Fruit fly (Drosophila melanogaster) whole organism, embryonic: Measurements from ENCODE around the gene Doa.

ENCODE experiments used
- Ada2b ChIP-seq: fragments of 200-800 bp; sonication (Bioruptor generic); IDR thresholded peaks from 2 replicates; pipeline ENCODE4 v1.3.6; 2022; ENCODE audit warnings: missing biosample characterization, missing genetic modification characterization
- Atf6 ChIP-seq: fragments of 200-800 bp; sonication (Bioruptor generic); IDR thresholded peaks from 2 replicates; pipeline ENCODE4 v1.3.6; 2022; ENCODE audit warnings: missing biosample characterization, missing genetic modification characterization
- C15 ChIP-seq: fragments of 200-800 bp; sonication (Bioruptor generic); IDR thresholded peaks from 3 replicates; pipeline ENCODE4 v1.3.6; 2022; ENCODE audit warnings: missing biosample characterization, missing genetic modification characterization
- CG11723 ChIP-seq: fragments of 200-800 bp; sonication (Bioruptor generic); optimal IDR thresholded peaks from 2 replicates; lab custom pipeline; 2017; ENCODE audit warnings: missing biosample characterization, mild to moderate bottlenecking, missing genetic modification characterization
- CG12236 ChIP-seq: fragments of 200-800 bp; sonication (Bioruptor generic); optimal IDR thresholded peaks from 2 replicates; lab custom pipeline; 2016; ENCODE audit warnings: missing biosample characterization, missing genetic modification characterization
- CG12659 ChIP-seq: fragments of 200-800 bp; sonication (Bioruptor generic); optimal IDR thresholded peaks from 3 replicates; lab custom pipeline; 2017; ENCODE audit warnings: mild to moderate bottlenecking, missing biosample characterization, missing genetic modification reagents, missing genetic modification characterization
- CG12942 ChIP-seq: fragments of 200-800 bp; sonication (Bioruptor generic); optimal IDR thresholded peaks from 3 replicates; lab custom pipeline; 2016; ENCODE audit warnings: missing biosample characterization, missing genetic modification characterization
- CG1529 ChIP-seq: fragments of 200-800 bp; sonication (Bioruptor generic); optimal IDR thresholded peaks from 3 replicates; lab custom pipeline; 2018; ENCODE audit warnings: missing biosample characterization, missing genetic modification characterization
- CG1602 ChIP-seq: fragments of 200-800 bp; sonication (Bioruptor generic); optimal IDR thresholded peaks from 3 replicates; lab custom pipeline; 2016; ENCODE audit warnings: missing biosample characterization, missing genetic modification characterization
- CG16779 ChIP-seq: fragments of 200-800 bp; sonication (Bioruptor generic); IDR thresholded peaks from 2 replicates; pipeline ENCODE4 v1.3.6; 2022; ENCODE audit warnings: missing biosample characterization, missing genetic modification characterization
- CG16815 ChIP-seq: fragments of 200-800 bp; sonication (Bioruptor generic); optimal IDR thresholded peaks from 3 replicates; lab custom pipeline; 2017; ENCODE audit warnings: missing biosample characterization, mild to moderate bottlenecking, missing genetic modification characterization
- CG17829 ChIP-seq: fragments of 200-800 bp; optimal IDR thresholded peaks from 2 replicates; lab custom pipeline; 2019; ENCODE audit warnings: missing biosample characterization, mild to moderate bottlenecking, missing genetic modification characterization, moderate library complexity
- CG1792 ChIP-seq: fragments of 200-800 bp; sonication (Bioruptor generic); optimal IDR thresholded peaks from 2 replicates; lab custom pipeline; 2016; ENCODE audit warnings: missing biosample characterization, missing genetic modification characterization
- CG18764 ChIP-seq: fragments of 200-800 bp; sonication (Bioruptor generic); optimal IDR thresholded peaks from 3 replicates; lab custom pipeline; 2016; ENCODE audit warnings: missing biosample characterization, missing genetic modification characterization
- CG2202 ChIP-seq: fragments of 200-800 bp; sonication (Bioruptor generic); optimal IDR thresholded peaks from 2 replicates; lab custom pipeline; 2018; ENCODE audit warnings: missing biosample characterization, mild to moderate bottlenecking, missing genetic modification characterization
- CG2889 ChIP-seq: fragments of 200-800 bp; sonication (Bioruptor generic); IDR thresholded peaks from 3 replicates; pipeline ENCODE4 v1.3.6; 2022; ENCODE audit warnings: missing biosample characterization, missing genetic modification characterization
- CG30403 ChIP-seq: fragments of 200-800 bp; sonication (Bioruptor generic); optimal IDR thresholded peaks from 3 replicates; lab custom pipeline; 2016; ENCODE audit warnings: missing biosample characterization, missing genetic modification characterization
- CG33213 ChIP-seq: fragments of 200-800 bp; sonication (Bioruptor generic); optimal IDR thresholded peaks from 3 replicates; lab custom pipeline; 2016; ENCODE audit warnings: missing biosample characterization, missing genetic modification characterization
- CG3726 ChIP-seq: fragments of 200-800 bp; sonication (Bioruptor generic); IDR thresholded peaks from 3 replicates; pipeline ENCODE4, ENCODE4 v1.3.6; 2022; ENCODE audit warnings: missing biosample characterization, missing genetic modification characterization
- CG6689 ChIP-seq: fragments of 200-800 bp; sonication (Bioruptor generic); IDR thresholded peaks from 2 replicates; pipeline ENCODE4 v1.3.6; 2022; ENCODE audit warnings: missing biosample characterization, missing genetic modification characterization
- CG7963 ChIP-seq: fragments of 200-800 bp; sonication (Bioruptor generic); IDR thresholded peaks from 3 replicates; pipeline ENCODE4 v1.3.6; 2022; ENCODE audit warnings: missing biosample characterization, missing genetic modification characterization; ENCODE audit not compliant: partially characterized antibody
- Doc3 ChIP-seq: fragments of 200-800 bp; sonication (Bioruptor generic); IDR thresholded peaks from 3 replicates; pipeline ENCODE4 v1.3.6; 2022; ENCODE audit warnings: missing biosample characterization, missing genetic modification characterization; ENCODE audit not compliant: partially characterized antibody
- Dp ChIP-seq: fragments of 200-800 bp; sonication (Bioruptor generic); optimal IDR thresholded peaks from 2 replicates; lab custom pipeline; 2018; ENCODE audit warnings: missing biosample characterization, mild to moderate bottlenecking, missing genetic modification characterization, moderate library complexity
- GATAe ChIP-seq: fragments of 200-800 bp; sonication (Bioruptor generic); conservative IDR thresholded peaks from 2 replicates; pipeline ENCODE4 v1.3.6; 2022; ENCODE audit warnings: missing biosample characterization, missing genetic modification characterization
- Hey ChIP-seq: fragments of 200-800 bp; sonication (Bioruptor generic); optimal IDR thresholded peaks from 3 replicates; lab custom pipeline; 2018; ENCODE audit warnings: missing biosample characterization, mild to moderate bottlenecking, missing genetic modification characterization
- Lim3 ChIP-seq: fragments of 200-800 bp; sonication (Bioruptor generic); IDR thresholded peaks from 2 replicates; pipeline ENCODE4 v1.3.6; 2022; ENCODE audit warnings: missing biosample characterization, missing genetic modification characterization
- Mad ChIP-seq: fragments of 200-800 bp; sonication (Bioruptor generic); optimal IDR thresholded peaks from 2 replicates; lab custom pipeline; 2016; ENCODE audit warnings: missing biosample characterization, missing genetic modification characterization
- NFAT ChIP-seq: fragments of 200-800 bp; sonication (Bioruptor generic); IDR thresholded peaks from 2 replicates; pipeline ENCODE4 v1.3.6; 2022; ENCODE audit warnings: missing biosample characterization, missing genetic modification characterization
- NK7.1 ChIP-seq: fragments of 200-800 bp; sonication (Bioruptor generic); optimal IDR thresholded peaks from 3 replicates; lab custom pipeline; 2016; ENCODE audit warnings: missing biosample characterization, missing genetic modification characterization
- NfI ChIP-seq: fragments of 200-800 bp; sonication (Bioruptor generic); optimal IDR thresholded peaks from 3 replicates; lab custom pipeline; 2018; ENCODE audit warnings: missing biosample characterization, mild to moderate bottlenecking, missing genetic modification characterization, moderate library complexity
- cad ChIP-seq: fragments of >200 bp; optimal IDR thresholded peaks from 2 replicates; lab custom pipeline; 2017; ENCODE audit warnings: missing biosample characterization, missing genetic modification characterization
- ci ChIP-seq: fragments of 200-800 bp; sonication (Bioruptor generic); IDR thresholded peaks from 3 replicates; pipeline ENCODE4 v1.3.6; 2022; ENCODE audit warnings: missing biosample characterization, missing genetic modification characterization
- crc ChIP-seq: fragments of 200-800 bp; sonication (Bioruptor generic); optimal IDR thresholded peaks from 2 replicates; lab custom pipeline; 2016; ENCODE audit warnings: missing biosample characterization, missing genetic modification characterization
- danr ChIP-seq: fragments of 200-800 bp; sonication (Bioruptor generic); IDR thresholded peaks from 2 replicates; pipeline ENCODE4 v1.3.6; 2022; ENCODE audit warnings: missing biosample characterization, missing genetic modification characterization
- dati ChIP-seq: fragments of 200-800 bp; sonication (Bioruptor generic); IDR thresholded peaks from 2 replicates; pipeline ENCODE4 v1.3.6; 2022; ENCODE audit warnings: missing biosample characterization, missing genetic modification characterization
- dimm ChIP-seq: fragments of 200-800 bp; sonication (Bioruptor generic); IDR thresholded peaks from 2 replicates; pipeline ENCODE4 v1.3.6; 2022; ENCODE audit warnings: missing biosample characterization, missing genetic modification characterization
- disco-r ChIP-seq: fragments of 200-800 bp; sonication (Bioruptor generic); optimal IDR thresholded peaks from 2 replicates; lab custom pipeline; 2016; ENCODE audit warnings: missing biosample characterization, missing genetic modification characterization
- dpn ChIP-seq, 2 experiments: fragments of 200-800 bp; sonication (Bioruptor generic); optimal IDR thresholded peaks; 3 replicates each; lab custom pipeline; 2016; ENCODE audit warnings: missing biosample characterization in 2 of 2, missing genetic modification characterization in 2 of 2
- gro ChIP-seq: fragments of 200-800 bp; sonication (Bioruptor generic); optimal IDR thresholded peaks from 2 replicates; lab custom pipeline; 2016; ENCODE audit warnings: missing biosample characterization, missing genetic modification characterization
- hb ChIP-seq: fragments of 200-800 bp; sonication (Bioruptor generic); IDR thresholded peaks from 3 replicates; pipeline ENCODE4 v1.3.6; 2022; ENCODE audit warnings: missing biosample characterization, missing genetic modification characterization; ENCODE audit not compliant: partially characterized antibody
- jigr1 ChIP-seq: fragments of 200-800 bp; sonication (Bioruptor generic); IDR thresholded peaks from 3 replicates; pipeline ENCODE4 v1.3.6; 2022; ENCODE audit warnings: missing biosample characterization, missing genetic modification characterization
- jumu ChIP-seq: fragments of 200-800 bp; sonication (Bioruptor generic); optimal IDR thresholded peaks from 3 replicates; lab custom pipeline; 2016; ENCODE audit warnings: missing biosample characterization, missing genetic modification characterization
- lilli ChIP-seq: fragments of 200-800 bp; sonication (Bioruptor generic); optimal IDR thresholded peaks from 3 replicates; lab custom pipeline; 2016; ENCODE audit warnings: missing biosample characterization, missing genetic modification characterization
- maf-S ChIP-seq: fragments of 200-800 bp; sonication (Bioruptor generic); optimal IDR thresholded peaks from 2 replicates; lab custom pipeline; 2016; ENCODE audit warnings: missing biosample characterization, missing genetic modification characterization
- p53 ChIP-seq: fragments of 200-800 bp; sonication (Bioruptor generic); optimal IDR thresholded peaks from 2 replicates; lab custom pipeline; 2016; ENCODE audit warnings: missing biosample characterization, missing genetic modification characterization
- repo ChIP-seq: fragments of 200-800 bp; sonication (Bioruptor generic); optimal IDR thresholded peaks from 2 replicates; lab custom pipeline; 2016; ENCODE audit warnings: missing biosample characterization, missing genetic modification characterization
- slou ChIP-seq: fragments of 200-800 bp; sonication (Bioruptor generic); optimal IDR thresholded peaks from 3 replicates; lab custom pipeline; 2016; ENCODE audit warnings: missing biosample characterization, missing genetic modification characterization
- ssp ChIP-seq: fragments of 200-800 bp; sonication (Bioruptor generic); IDR thresholded peaks from 2 replicates; pipeline ENCODE4 v1.3.6; 2022; ENCODE audit warnings: missing biosample characterization, missing genetic modification characterization
- sug ChIP-seq: fragments of 200-800 bp; optimal IDR thresholded peaks from 2 replicates; lab custom pipeline; 2019; ENCODE audit warnings: missing biosample characterization, mild to moderate bottlenecking, missing genetic modification characterization, moderate library complexity
- tio ChIP-seq: fragments of 200-800 bp; sonication (Bioruptor generic); optimal IDR thresholded peaks from 2 replicates; lab custom pipeline; 2017; ENCODE audit warnings: missing biosample characterization, missing genetic modification characterization, inconsistent platforms

Doa gene

DNA sequence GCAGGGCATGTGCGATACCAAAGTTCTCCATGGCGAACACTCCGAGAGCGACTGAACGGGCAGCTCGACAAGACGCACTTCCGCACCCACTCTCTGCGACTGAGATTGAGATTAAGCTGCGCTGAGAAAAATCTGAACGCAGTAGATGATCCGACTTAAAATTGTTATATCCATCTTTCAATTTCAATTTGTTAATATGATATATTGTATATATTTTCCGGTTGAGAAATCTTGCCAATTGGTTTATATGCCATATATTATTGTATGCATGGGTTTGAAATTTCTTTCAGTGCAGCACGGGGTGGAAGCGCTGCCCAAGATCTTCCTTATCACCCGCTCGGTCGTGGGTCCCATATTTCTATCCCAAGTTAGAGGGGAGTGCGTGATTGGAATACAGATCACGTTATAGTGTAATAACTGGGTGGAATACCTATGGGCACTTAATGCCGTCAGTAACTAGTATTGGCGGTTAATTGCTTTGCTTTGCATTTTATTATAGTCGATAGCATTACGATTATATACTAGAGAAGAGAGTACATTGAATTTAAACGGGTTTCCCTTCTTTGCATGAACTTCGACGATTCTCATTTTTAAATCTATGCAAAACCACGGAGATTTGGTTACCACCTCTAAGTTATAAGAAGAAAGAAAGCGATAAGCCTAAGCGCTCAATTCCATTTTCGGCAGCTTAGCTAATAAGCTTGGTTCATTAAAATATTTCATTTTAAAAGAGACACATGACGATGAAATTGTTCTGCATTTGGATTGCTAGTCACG, 7.6 kb upstream of the Doa start, which contains the start of the genes Nepl19 and Nepl20 (continued):
- TF ChIP-seq jigr1 (GFP tag; lab: Robert Waterston, UW) (peak; percentile 45; the same call in 1 of the 3 replicates), CG6689 (peak; percentile 84), Atf6 (GFP tag; lab: Robert Waterston, UW) (peak; percentile 78), CG12659 (GFP tag; lab: Kevin White, UChicago) (peak; percentile 61), CG1529 (GFP tag; lab: Kevin White, UChicago) (peak; percentile 55), jumu (GFP tag; lab: Kevin White, UChicago) (peak; percentile 34), hb (GFP tag; lab: Robert Waterston, UW) (no peak), CG16779 (GFP tag; lab: Robert Waterston, UW) (peak; percentile 62; the same call in 1 of the 2 replicates), CG12942 (GFP tag; lab: Kevin White, UChicago) (peak; percentile 58), CG18764 (GFP tag; lab: Kevin White, UChicago) (peak; percentile 54), lilli (GFP tag; lab: Kevin White, UChicago) (peak; percentile 82), GATAe (GFP tag; lab: Robert Waterston, UW) (peak; percentile 30; the same call in 1 of the 2 replicates), NfI (GFP tag; lab: Kevin White, UChicago) (peak; percentile 51), sug (peak; percentile 56), dpn (GFP tag; optimal IDR thresholded peaks at IDR 0.05; lab: Kevin White, UChicago) (peak; percentile 34 to 78), ssp (GFP tag; lab: Robert Waterston, UW) (peak; percentile 76), CG1792 (GFP tag; lab: Kevin White, UChicago) (peak; percentile 25), CG2889 (GFP tag; lab: Robert Waterston, UW) (peak; percentile 57; the same call in 1 of the 3 replicates), CG12236 (GFP tag; lab: Kevin White, UChicago) (no peak), gro (GFP tag; lab: Kevin White, UChicago) (no peak), NFAT (GFP tag; lab: Robert Waterston, UW) (peak; percentile 46; the same call in 1 of the 2 replicates), Mad (peak; percentile 69), CG16815 (peak; percentile 71), ci (GFP tag; lab: Robert Waterston, UW) (peak; percentile 88), Doc3 (GFP tag; lab: Robert Waterston, UW) (no peak), NK7.1 (GFP tag; lab: Kevin White, UChicago) (no peak), Lim3 (GFP tag; lab: Robert Waterston, UW) (no peak; the same call in 1 of the 2 replicates), CG30403 (GFP tag; lab: Kevin White, UChicago) (peak; percentile 81), danr (GFP tag; lab: Robert Waterston, UW) (peak; percentile 42), CG11723 (GFP tag; lab: Kevin White, UChicago) (peak; percentile 57), Ada2b (peak; percentile 77), CG33213 (GFP tag; lab: Kevin White, UChicago) (no peak), disco-r (peak; percentile 4), CG7963 (GFP tag; lab: Robert Waterston, UW) (no peak), CG3726 (GFP tag; lab: Robert Waterston, UW) (0 out of 3 replicates have a peak, but pooled peaks have one; percentile 30), CG1602 (peak; percentile 56), tio (GFP tag; lab: Kevin White, UChicago) (peak; percentile 40), CG17829 (peak; percentile 84), Hey (tag; lab: Kevin White, UChicago) (no peak), Dp (GFP tag; lab: Kevin White, UChicago) (no peak), crc (GFP tag; lab: Kevin White, UChicago) (peak; percentile 11), C15 (GFP tag; lab: Robert Waterston, UW) (0 out of 3 replicates have a peak, but pooled peaks have one; percentile 26), maf-S (GFP tag; lab: Kevin White, UChicago) (no peak), dimm (GFP tag; lab: Robert Waterston, UW) (peak; percentile 40; the same call in 1 of the 2 replicates), p53 (GFP tag; lab: Kevin White, UChicago) (no peak), cad (GFP tag; lab: Kevin White, UChicago) (no peak), slou (GFP tag; lab: Kevin White, UChicago) (no peak), repo (no peak), CG2202 (tag; lab: Kevin White, UChicago) (peak; percentile 55), dati (GFP tag; lab: Robert Waterston, UW) (0 out of 2 replicates have a peak, but pooled peaks have one; percentile 47)
